Worm (Caenorhabditis elegans): ENCODE results near the gene srlf-33.

- TF ChIP-seq ceh-36 (tag; optimal IDR thresholded peaks at IDR 0.05) (no peak), ama-1 (optimal IDR thresholded peaks at IDR 0.05) (no peak), ets-7 (tag; optimal IDR thresholded peaks at IDR 0.05) (no peak), aly-1 (tag; optimal IDR thresholded peaks at IDR 0.05) (no peak), pes-1 (GFP tag; IDR thresholded peaks at IDR 0.05) (no peak), scrt-1 (GFP tag; IDR thresholded peaks at IDR 0.05) (no peak), ceh-13 (GFP tag; optimal IDR thresholded peaks at IDR 0.05) (no peak), flt-1 (GFP tag; IDR thresholded peaks at IDR 0.05) (no peak)
Observed at ce11 chrIV:11900399-11900798, 24.8 kb downstream of the srlf-33 start.

Data from whole organism, early embryonic.